Fruit fly (Drosophila melanogaster): Measurements from ENCODE around the gene dnd.

Gene dnd

dm6 chr3R:21920495-21920894 lies 33.3 kb upstream of the dnd start:
- no peak for TF ChIP-seq stc (GFP tag; IDR thresholded peaks at IDR 0.05)
- 0 out of 2 replicates have a peak, but pooled peaks have one; percentile 19 for TF ChIP-seq Drgx (GFP tag; IDR thresholded peaks at IDR 0.05)

- no peak for TF ChIP-seq HLHmδ (GFP tag; optimal IDR thresholded peaks at IDR 0.05)
- TF ChIP-seq CG4404 (GFP tag; IDR thresholded peaks at IDR 0.05) = no peak
- TF ChIP-seq Dp (GFP tag; optimal IDR thresholded peaks at IDR 0.05) = no peak
- TF ChIP-seq CG34376 (GFP tag; optimal IDR thresholded peaks at IDR 0.05) = no peak
- TF ChIP-seq NK7.1 (GFP tag; optimal IDR thresholded peaks at IDR 0.05) = no peak
- TF ChIP-seq B-H2 (GFP tag; optimal IDR thresholded peaks at IDR 0.05) = no peak
- no peak for TF ChIP-seq eyg (GFP tag; optimal IDR thresholded peaks at IDR 0.05)
- no peak for TF ChIP-seq stc (GFP tag; IDR thresholded peaks at IDR 0.05)
- no peak for TF ChIP-seq E2f1 (GFP tag; IDR thresholded peaks at IDR 0.05)
- TF ChIP-seq Fer2 (tag; optimal IDR thresholded peaks at IDR 0.05) = no peak
- TF ChIP-seq tin (GFP tag; optimal IDR thresholded peaks at IDR 0.05) = no peak
- TF ChIP-seq nmo (GFP tag; optimal IDR thresholded peaks at IDR 0.05) = no peak
- TF ChIP-seq Opbp (GFP tag; IDR thresholded peaks at IDR 0.05; ENCODE audit: partially characterized antibody) = no peak
- TF ChIP-seq mam (GFP tag; optimal IDR thresholded peaks at IDR 0.05) = no peak
Measured at dm6 chr3R:21916987-21917386, 29.8 kb upstream of the dnd start.

- TF ChIP-seq Mad (GFP tag; optimal IDR thresholded peaks at IDR 0.05) (no peak), Jarid2 (GFP tag; optimal IDR thresholded peaks at IDR 0.05) (peak; percentile 37), Awh (GFP tag; IDR thresholded peaks at IDR 0.05) (0 out of 2 replicates have a peak, but pooled peaks have one; percentile 11), CG15696 (tag; optimal IDR thresholded peaks at IDR 0.05) (no peak), nom (GFP tag; optimal IDR thresholded peaks at IDR 0.05) (no peak), crol (GFP tag; IDR thresholded peaks at IDR 0.05) (peak; percentile 51; the same call in 1 of the 2 replicates), Rfx (GFP tag; IDR thresholded peaks at IDR 0.05) (peak; percentile 6; the same call in 1 of the 2 replicates), chinmo (GFP tag; IDR thresholded peaks at IDR 0.05; ENCODE audit: partially characterized antibody) (0 out of 4 replicates have a peak, but pooled peaks have one; percentile 21), Dad (GFP tag; optimal IDR thresholded peaks at IDR 0.05) (no peak), Opbp (GFP tag; IDR thresholded peaks at IDR 0.05; ENCODE audit: partially characterized antibody) (no peak), TFAM (GFP tag; optimal IDR thresholded peaks at IDR 0.05) (no peak)
Measured at dm6 chr3R:21913447-21913846, 26.3 kb upstream of the dnd start, which contains the start of gene Qsox2. Gene Qsox2, plus strand, starts transcription at chr3R:21913747.

dm6 chr3R:21911516-21911915 lies 24.4 kb upstream of the dnd start, which contains the start of gene Qsox3:
Gene Qsox3, plus strand, starts transcription at chr3R:21911816.
- no peak for TF ChIP-seq Hr39 (optimal IDR thresholded peaks at IDR 0.05)
- no peak for TF ChIP-seq CG2875 (GFP tag; optimal IDR thresholded peaks at IDR 0.05)
- TF ChIP-seq YL-1 (GFP tag; optimal IDR thresholded peaks at IDR 0.05) = no peak
- no peak for TF ChIP-seq E2f2 (GFP tag; IDR thresholded peaks at IDR 0.05)
- TF ChIP-seq eyg (GFP tag; optimal IDR thresholded peaks at IDR 0.05) = no peak

dm6 chr3R:21906867-21907266 lies 19.7 kb upstream of the dnd start:
- TF ChIP-seq emc (GFP tag; optimal IDR thresholded peaks at IDR 0.05) (no peak), CG16815 (GFP tag; optimal IDR thresholded peaks at IDR 0.05) (no peak), Lim3 (GFP tag; IDR thresholded peaks at IDR 0.05) (no peak), nom (GFP tag; optimal IDR thresholded peaks at IDR 0.05) (no peak), CG43689 (GFP tag; IDR thresholded peaks at IDR 0.05) (no peak), sim (GFP tag; IDR thresholded peaks at IDR 0.05) (no peak), H15 (GFP tag; IDR thresholded peaks at IDR 0.05) (no peak), Side (GFP tag; optimal IDR thresholded peaks at IDR 0.05) (no peak), D19B (GFP tag; optimal IDR thresholded peaks at IDR 0.05) (no peak), CG11456 (GFP tag; IDR thresholded peaks at IDR 0.05) (no peak), ash1 (GFP tag; optimal IDR thresholded peaks at IDR 0.05) (no peak), CG12155 (GFP tag; optimal IDR thresholded peaks at IDR 0.05) (no peak), ap (GFP tag; IDR thresholded peaks at IDR 0.05) (no peak), her (GFP tag; optimal IDR thresholded peaks at IDR 0.05) (no peak), CG7928 (GFP tag; optimal IDR thresholded peaks at IDR 0.05) (no peak), Opbp (GFP tag; IDR thresholded peaks at IDR 0.05; ENCODE audit: partially characterized antibody) (no peak)

Data from whole organism, embryonic.